Worm (Caenorhabditis elegans): ENCODE results near the gene F57B9.1.

DNA sequence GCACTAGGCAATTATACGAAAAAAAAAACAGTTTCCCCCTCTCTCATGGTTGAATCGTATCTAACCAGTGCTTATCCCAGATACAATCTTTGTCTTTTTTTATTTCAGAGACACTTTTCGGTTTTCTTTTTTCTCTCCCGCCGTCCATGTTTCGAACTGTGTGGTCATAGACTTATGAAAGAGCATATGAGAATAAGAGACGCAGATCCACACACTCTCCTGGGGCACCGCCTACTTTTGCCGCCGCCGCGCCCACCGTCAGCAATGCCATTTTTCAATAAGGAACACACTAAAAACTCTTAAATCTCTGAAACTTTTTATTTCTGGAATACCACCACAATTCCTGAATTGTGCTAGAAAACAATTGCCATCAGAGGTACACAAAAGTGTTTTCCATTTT, 28.0 kb downstream of the F57B9.1 start, which contains the start of gene prk-1:
- TF ChIP-seq drap-1 (GFP tag; optimal IDR thresholded peaks at IDR 0.05) (no peak), tbx-8 (GFP tag; optimal IDR thresholded peaks at IDR 0.05) (no peak), pha-4 (tag; optimal IDR thresholded peaks at IDR 0.05) (no peak), sptf-1 (tag; optimal IDR thresholded peaks at IDR 0.05) (no peak), mep-1 (tag; optimal IDR thresholded peaks at IDR 0.05) (no peak), elt-1 (tag; optimal IDR thresholded peaks at IDR 0.05; ENCODE audit: borderline replicate concordance, insufficient read depth) (no peak), M03D4.4 (tag; optimal IDR thresholded peaks at IDR 0.05) (no peak), ham-2 (GFP tag; optimal IDR thresholded peaks at IDR 0.05) (no peak), nhr-2 (tag; optimal IDR thresholded peaks at IDR 0.05) (no peak)

All from whole organism, mixed stage, embryonic.